Worm (Caenorhabditis elegans): ENCODE data around the gene C54E10.11.

DNA sequence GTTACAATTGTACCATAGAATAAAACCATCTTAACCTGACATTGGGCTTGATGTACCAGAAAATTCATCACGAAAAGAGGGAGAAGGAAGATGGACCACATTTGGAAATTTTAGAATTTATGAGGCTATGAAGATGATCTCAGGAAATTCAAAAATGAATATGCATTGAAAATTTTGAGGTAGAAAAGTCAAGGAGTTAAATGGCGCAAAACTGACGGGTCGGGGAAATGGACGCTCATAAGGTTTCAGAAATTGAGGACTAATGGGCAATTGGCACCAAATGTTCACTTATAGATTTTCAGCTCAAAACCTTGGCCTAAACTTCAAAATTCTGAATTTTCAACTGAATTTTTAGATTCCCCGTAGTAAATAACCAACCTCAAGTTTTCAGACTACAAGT lies 31.4 kb downstream of the C54E10.11 start, which contains the start of gene clec-255:
- TF ChIP-seq hlh-17 (GFP tag; optimal IDR thresholded peaks at IDR 0.05; ENCODE audit: borderline replicate concordance): no peak
- no peak for TF ChIP-seq skn-1 (tag; optimal IDR thresholded peaks at IDR 0.05)
- no peak for TF ChIP-seq lin-15B (tag; optimal IDR thresholded peaks at IDR 0.05)
- TF ChIP-seq aly-2 (tag; optimal IDR thresholded peaks at IDR 0.05): no peak
- TF ChIP-seq snpc-4 (tag; optimal IDR thresholded peaks at IDR 0.05): no peak
- no peak for TF ChIP-seq nhr-20 (tag; optimal IDR thresholded peaks at IDR 0.05)
- no peak for TF ChIP-seq zag-1 (tag; optimal IDR thresholded peaks at IDR 0.05)
- TF ChIP-seq unc-86 (tag; optimal IDR thresholded peaks at IDR 0.05): no peak
- no peak for TF ChIP-seq egl-27 (tag; optimal IDR thresholded peaks at IDR 0.05)
- TF ChIP-seq ceh-90 (tag; optimal IDR thresholded peaks at IDR 0.05): no peak
- TF ChIP-seq nhr-28 (tag; optimal IDR thresholded peaks at IDR 0.05): no peak
- TF ChIP-seq nhr-90 (tag; optimal IDR thresholded peaks at IDR 0.05; ENCODE audit: poor library complexity): no peak
- TF ChIP-seq rnt-1 (tag; optimal IDR thresholded peaks at IDR 0.05): no peak
- TF ChIP-seq mef-2 (tag; optimal IDR thresholded peaks at IDR 0.05): no peak

All from whole organism, L1 larva.